Worm (Caenorhabditis elegans) whole organism, midembryonic: ENCODE measurements around the gene amdh-1.

Source experiments
- T22C8.4 ChIP-seq: fragments of 200-800 bp; sonication (Bioruptor generic); IDR thresholded peaks from 2 replicates; pipeline ENCODE4 v1.3.6; 2022; ENCODE audit warnings: missing genetic modification characterization, missing compliant biosample characterization
- cog-1 ChIP-seq: sonication (generic microtip); optimal IDR thresholded peaks from 2 replicates; lab custom pipeline; 2016; ENCODE audit warnings: missing genetic modification characterization, missing compliant biosample characterization
- flt-1 ChIP-seq: fragments of 200-800 bp; sonication (Bioruptor generic); IDR thresholded peaks from 2 replicates; pipeline ENCODE4 v1.3.6; 2022; ENCODE audit warnings: missing genetic modification characterization, missing compliant biosample characterization
- klf-2 ChIP-seq: fragments of 200-800 bp; sonication (Bioruptor generic); conservative IDR thresholded peaks from 2 replicates; pipeline ENCODE4 v1.3.6; 2022; ENCODE audit warnings: missing genetic modification reagents, missing genetic modification characterization, missing compliant biosample characterization
- med-1 ChIP-seq: sonication (generic microtip); optimal IDR thresholded peaks from 2 replicates; lab custom pipeline; 2017; ENCODE audit warnings: missing genetic modification characterization, mild to moderate bottlenecking, missing compliant biosample characterization, antibody characterized with exemption, missing genetic modification reagents; ENCODE audit not compliant: insufficient read depth
- tab-1 ChIP-seq: fragments of 200-800 bp; sonication (Bioruptor generic); IDR thresholded peaks from 2 replicates; pipeline ENCODE4 v1.3.6; 2022; ENCODE audit warnings: missing genetic modification characterization, missing compliant biosample characterization
- ztf-23 ChIP-seq: fragments of 200-800 bp; sonication (Bioruptor generic); IDR thresholded peaks from 2 replicates; pipeline ENCODE4 v1.3.6; 2022; ENCODE audit warnings: missing genetic modification reagents, missing genetic modification characterization, missing compliant biosample characterization
- ztf-29 ChIP-seq: fragments of 200-800 bp; sonication (Bioruptor generic); IDR thresholded peaks from 2 replicates; pipeline ENCODE4 v1.3.6; 2022; ENCODE audit warnings: missing genetic modification reagents, missing genetic modification characterization, missing compliant biosample characterization

ce11 chrIII:6207046-6207445 is 44.6 kb upstream of the amdh-1 start:
- TF ChIP-seq tab-1 (GFP tag; lab: Robert Waterston, UW) (no peak), klf-2 (GFP tag; lab: Robert Waterston, UW) (no peak), cog-1 (no peak), ztf-23 (GFP tag; lab: Robert Waterston, UW) (no peak), med-1 (GFP tag; lab: Kevin White, UChicago) (no peak), flt-1 (no peak), ztf-29 (no peak), T22C8.4 (GFP tag; lab: Robert Waterston, UW) (no peak)
